Fruit fly (Drosophila melanogaster) whole organism, embryonic: Measurements from ENCODE around the gene CG45066.

Experiments used
- Aef1 ChIP-seq: fragments of 200-800 bp; sonication (Bioruptor generic); IDR thresholded peaks from 3 replicates; pipeline ENCODE4 v1.3.6; 2022; ENCODE audit warnings: missing biosample characterization, missing genetic modification characterization
- Atf6 ChIP-seq: fragments of 200-800 bp; sonication (Bioruptor generic); IDR thresholded peaks from 2 replicates; pipeline ENCODE4 v1.3.6; 2022; ENCODE audit warnings: missing biosample characterization, missing genetic modification characterization
- Awh ChIP-seq: fragments of 200-800 bp; sonication (Bioruptor generic); IDR thresholded peaks from 2 replicates; pipeline ENCODE4, ENCODE4 v1.3.6; 2022; ENCODE audit warnings: missing biosample characterization, missing genetic modification characterization
- Blimp-1 ChIP-seq: fragments of 200-800 bp; sonication (Bioruptor generic); optimal IDR thresholded peaks from 3 replicates; lab custom pipeline; 2018; ENCODE audit warnings: missing biosample characterization, missing genetic modification characterization, mild to moderate bottlenecking, moderate library complexity, missing genetic modification reagents
- CG10209 ChIP-seq: fragments of 200-800 bp; sonication (Bioruptor generic); optimal IDR thresholded peaks from 3 replicates; lab custom pipeline; 2017; ENCODE audit warnings: missing biosample characterization, mild to moderate bottlenecking, missing genetic modification characterization, missing genetic modification reagents
- CG10267 ChIP-seq: fragments of 200-800 bp; sonication (Bioruptor generic); optimal IDR thresholded peaks from 2 replicates; lab custom pipeline; 2018; ENCODE audit warnings: missing biosample characterization, mild to moderate bottlenecking, missing genetic modification characterization, moderate library complexity
- CG10959 ChIP-seq: fragments of 200-800 bp; sonication (Bioruptor generic); IDR thresholded peaks from 2 replicates; pipeline ENCODE4 v1.3.6; 2022; ENCODE audit warnings: missing biosample characterization, missing genetic modification characterization
- CG13424 ChIP-seq: fragments of 200-800 bp; sonication (Bioruptor generic); optimal IDR thresholded peaks from 2 replicates; lab custom pipeline; 2019; ENCODE audit warnings: missing biosample characterization, mild to moderate bottlenecking, missing genetic modification characterization, moderate library complexity
- CG13775 ChIP-seq: fragments of 200-800 bp; sonication (Bioruptor generic); optimal IDR thresholded peaks from 3 replicates; lab custom pipeline; 2017; ENCODE audit warnings: missing biosample characterization, mild to moderate bottlenecking, missing genetic modification characterization
- CG15514 ChIP-seq: fragments of 200-800 bp; sonication (Bioruptor generic); optimal IDR thresholded peaks from 3 replicates; lab custom pipeline; 2017; ENCODE audit warnings: missing biosample characterization, missing genetic modification characterization, mild to moderate bottlenecking, moderate library complexity, missing genetic modification reagents
- CG17612 ChIP-seq: fragments of 200-800 bp; sonication (Bioruptor generic); IDR thresholded peaks from 2 replicates; pipeline ENCODE4 v1.3.6; 2022; ENCODE audit warnings: missing biosample characterization, missing genetic modification characterization
- CG18262 ChIP-seq: fragments of 200-800 bp; optimal IDR thresholded peaks from 3 replicates; lab custom pipeline; 2019; ENCODE audit warnings: missing biosample characterization, mild to moderate bottlenecking, missing genetic modification characterization, moderate library complexity
- CG2116 ChIP-seq: fragments of 200-800 bp; sonication (Bioruptor generic); optimal IDR thresholded peaks from 3 replicates; lab custom pipeline; 2018; ENCODE audit warnings: missing biosample characterization, mild to moderate bottlenecking, missing genetic modification characterization
- CG2202 ChIP-seq: fragments of 200-800 bp; sonication (Bioruptor generic); optimal IDR thresholded peaks from 2 replicates; lab custom pipeline; 2018; ENCODE audit warnings: missing biosample characterization, mild to moderate bottlenecking, missing genetic modification characterization
- CG30020 ChIP-seq: fragments of 200-800 bp; optimal IDR thresholded peaks from 2 replicates; lab custom pipeline; 2019; ENCODE audit warnings: missing biosample characterization, mild to moderate bottlenecking, missing genetic modification characterization, moderate library complexity
- CG3163 ChIP-seq: fragments of 200-800 bp; sonication (Bioruptor generic); optimal IDR thresholded peaks from 3 replicates; lab custom pipeline; 2016; ENCODE audit warnings: missing biosample characterization, missing genetic modification characterization
- CG3847 ChIP-seq: fragments of 200-800 bp; sonication (Bioruptor generic); IDR thresholded peaks from 2 replicates; pipeline ENCODE4 v1.3.6; 2022; ENCODE audit warnings: missing biosample characterization, missing genetic modification characterization
- CG4360 ChIP-seq: fragments of 200-800 bp; sonication (Bioruptor generic); IDR thresholded peaks from 2 replicates; pipeline ENCODE4 v1.3.6; 2022; ENCODE audit warnings: missing biosample characterization, missing genetic modification characterization
- CG6272 ChIP-seq: fragments of 200-800 bp; sonication (Bioruptor generic); IDR thresholded peaks from 2 replicates; pipeline ENCODE4 v1.3.6; 2022; ENCODE audit warnings: missing biosample characterization, missing genetic modification characterization
- CG6689 ChIP-seq: fragments of 200-800 bp; sonication (Bioruptor generic); IDR thresholded peaks from 2 replicates; pipeline ENCODE4 v1.3.6; 2022; ENCODE audit warnings: missing biosample characterization, missing genetic modification characterization
- CG7357 ChIP-seq: fragments of 200-800 bp; sonication (Bioruptor generic); IDR thresholded peaks from 3 replicates; pipeline ENCODE4 v1.3.6; 2022; ENCODE audit warnings: missing biosample characterization, missing genetic modification characterization
- CG8281 ChIP-seq: fragments of 200-800 bp; sonication (Bioruptor generic); optimal IDR thresholded peaks from 2 replicates; lab custom pipeline; 2018; ENCODE audit warnings: missing biosample characterization, mild to moderate bottlenecking, missing genetic modification characterization, moderate library complexity
- CG8388 ChIP-seq: fragments of 200-800 bp; sonication (Bioruptor generic); optimal IDR thresholded peaks from 2 replicates; lab custom pipeline; 2019; ENCODE audit warnings: missing biosample characterization, mild to moderate bottlenecking, missing genetic modification characterization, moderate library complexity
- CG8924 ChIP-seq: fragments of 200-800 bp; optimal IDR thresholded peaks from 3 replicates; lab custom pipeline; 2019; ENCODE audit warnings: missing biosample characterization, mild to moderate bottlenecking, missing genetic modification characterization, moderate library complexity
- CG9797 ChIP-seq: fragments of 200-800 bp; sonication (Bioruptor generic); optimal IDR thresholded peaks from 3 replicates; lab custom pipeline; 2018; ENCODE audit warnings: missing biosample characterization, mild to moderate bottlenecking, missing genetic modification characterization
- D19B ChIP-seq: fragments of 200-800 bp; sonication (Bioruptor generic); optimal IDR thresholded peaks from 2 replicates; lab custom pipeline; 2017; ENCODE audit warnings: missing biosample characterization, mild to moderate bottlenecking, missing genetic modification characterization
- Elba2 ChIP-seq: fragments of 200-800 bp; sonication (Bioruptor generic); optimal IDR thresholded peaks from 3 replicates; lab custom pipeline; 2016; ENCODE audit warnings: missing biosample characterization, missing genetic modification characterization
- MESR4 ChIP-seq: fragments of 200-800 bp; sonication (Bioruptor generic); optimal IDR thresholded peaks from 2 replicates; lab custom pipeline; 2018; ENCODE audit warnings: missing biosample characterization, mild to moderate bottlenecking, missing genetic modification characterization, moderate library complexity
- Optix ChIP-seq: fragments of 200-800 bp; sonication (Bioruptor generic); IDR thresholded peaks from 3 replicates; pipeline ENCODE4 v1.3.6; 2022; ENCODE audit warnings: missing biosample characterization, missing genetic modification characterization
- Ssrp ChIP-seq: fragments of 200-800 bp; sonication (Bioruptor generic); optimal IDR thresholded peaks from 2 replicates; lab custom pipeline; 2018; ENCODE audit warnings: missing biosample characterization, mild to moderate bottlenecking, missing genetic modification characterization, moderate library complexity
- Stat92E ChIP-seq, 3 experiments: fragments of >200 bp in 2 of 3; fragments of 200-800 bp in 1 of 3; sonication (Bioruptor generic) in 1 of 3; optimal IDR thresholded peaks; 2 replicates each; lab custom pipeline; 2017 to 2019; ENCODE audit warnings: missing biosample characterization in 3 of 3, missing genetic modification characterization in 3 of 3, mild to moderate bottlenecking in 1 of 3, moderate library complexity in 1 of 3
- amos ChIP-seq: fragments of 200-800 bp; sonication (Bioruptor generic); IDR thresholded peaks from 2 replicates; pipeline ENCODE4 v1.3.6; 2022; ENCODE audit warnings: missing biosample characterization, missing genetic modification characterization; ENCODE audit not compliant: partially characterized antibody
- danr ChIP-seq: fragments of 200-800 bp; sonication (Bioruptor generic); IDR thresholded peaks from 2 replicates; pipeline ENCODE4 v1.3.6; 2022; ENCODE audit warnings: missing biosample characterization, missing genetic modification characterization
- dmrt11E ChIP-seq: fragments of 200-800 bp; sonication (Bioruptor generic); optimal IDR thresholded peaks from 3 replicates; lab custom pipeline; 2018; ENCODE audit warnings: missing biosample characterization, mild to moderate bottlenecking, missing genetic modification characterization, moderate library complexity
- lola ChIP-seq, 3 experiments: fragments of >200 bp in 2 of 3; fragments of 200-800 bp in 1 of 3; sonication (Bioruptor generic) in 1 of 3; optimal IDR thresholded peaks; 2 replicates each; lab custom pipeline; 2017 to 2019; ENCODE audit warnings: missing biosample characterization in 3 of 3, missing genetic modification characterization in 3 of 3, mild to moderate bottlenecking in 1 of 3, moderate library complexity in 1 of 3
- mam ChIP-seq: fragments of 200-800 bp; sonication (Bioruptor generic); optimal IDR thresholded peaks from 3 replicates; lab custom pipeline; 2016; ENCODE audit warnings: missing biosample characterization, missing genetic modification characterization
- nau ChIP-seq: fragments of 200-800 bp; sonication (Bioruptor generic); optimal IDR thresholded peaks from 3 replicates; lab custom pipeline; 2017; ENCODE audit warnings: missing biosample characterization, mild to moderate bottlenecking, missing genetic modification characterization, missing genetic modification reagents
- nerfin-1 ChIP-seq: fragments of 200-800 bp; sonication (Bioruptor generic); optimal IDR thresholded peaks from 3 replicates; lab custom pipeline; 2019; ENCODE audit warnings: missing biosample characterization, mild to moderate bottlenecking, missing genetic modification characterization, moderate library complexity
- nmo ChIP-seq: fragments of 200-800 bp; sonication (Bioruptor generic); optimal IDR thresholded peaks from 2 replicates; lab custom pipeline; 2018; ENCODE audit warnings: missing biosample characterization, mild to moderate bottlenecking, missing genetic modification characterization, moderate library complexity
- otp ChIP-seq: fragments of 200-800 bp; sonication (Bioruptor generic); IDR thresholded peaks from 3 replicates; pipeline ENCODE4, ENCODE4 v1.3.6; 2022; ENCODE audit warnings: missing biosample characterization, missing genetic modification characterization
- pho ChIP-seq: fragments of 200-800 bp; sonication (Bioruptor generic); optimal IDR thresholded peaks from 2 replicates; lab custom pipeline; 2016; ENCODE audit warnings: missing biosample characterization, missing genetic modification characterization
- rib ChIP-seq: fragments of 200-800 bp; sonication (Bioruptor generic); IDR thresholded peaks from 2 replicates; pipeline ENCODE4 v1.3.6; 2022; ENCODE audit warnings: missing biosample characterization, missing genetic modification characterization
- scrt ChIP-seq: fragments of 200-800 bp; sonication (Bioruptor generic); optimal IDR thresholded peaks from 2 replicates; lab custom pipeline; 2018; ENCODE audit warnings: missing biosample characterization, mild to moderate bottlenecking, missing genetic modification characterization, moderate library complexity
- sens-2 ChIP-seq: fragments of 200-800 bp; sonication (Bioruptor generic); IDR thresholded peaks from 2 replicates; pipeline ENCODE4 v1.3.6; 2022; ENCODE audit warnings: missing biosample characterization, missing genetic modification characterization
- ssp ChIP-seq: fragments of 200-800 bp; sonication (Bioruptor generic); IDR thresholded peaks from 2 replicates; pipeline ENCODE4 v1.3.6; 2022; ENCODE audit warnings: missing biosample characterization, missing genetic modification characterization
- usp ChIP-seq: fragments of >200 bp; optimal IDR thresholded peaks from 2 replicates; lab custom pipeline; 2017; ENCODE audit warnings: missing biosample characterization, missing genetic modification characterization
- wdn ChIP-seq: fragments of 200-800 bp; sonication (Bioruptor generic); IDR thresholded peaks from 2 replicates; pipeline ENCODE4 v1.3.6; 2022; ENCODE audit warnings: missing biosample characterization, missing genetic modification characterization

The CG45066 gene

dm6 chr3L:3111127-3111526 lies at the start of gene CG45066:
CG45066 (minus strand) TSS chr3L:3111227.
- TF ChIP-seq scrt (GFP tag; lab: Kevin White, UChicago), result no peak
- TF ChIP-seq sens-2, result no peak
- no peak for TF ChIP-seq CG10209 (GFP tag; lab: Kevin White, UChicago)
- TF ChIP-seq rib (GFP tag; lab: Robert Waterston, UW), result no peak
- no peak for TF ChIP-seq CG10959 (GFP tag; lab: Robert Waterston, UW)
- TF ChIP-seq ssp (GFP tag; lab: Robert Waterston, UW), result no peak
- no peak for TF ChIP-seq CG10267 (tag; lab: Kevin White, UChicago)
- TF ChIP-seq CG3163, result no peak
- TF ChIP-seq CG18262 (tag; lab: Kevin White, UChicago), result no peak
- TF ChIP-seq Aef1 (GFP tag; lab: Robert Waterston, UW), result no peak
- TF ChIP-seq Atf6 (GFP tag; lab: Robert Waterston, UW), result no peak
- TF ChIP-seq danr (GFP tag; lab: Robert Waterston, UW), result no peak
- TF ChIP-seq CG13424 (tag; lab: Kevin White, UChicago), result no peak
- no peak for TF ChIP-seq CG7357 (GFP tag; lab: Robert Waterston, UW)
- TF ChIP-seq nau (GFP tag; lab: Kevin White, UChicago), result no peak

- TF ChIP-seq Blimp-1 (GFP tag; lab: Kevin White, UChicago) (no peak), CG4360 (GFP tag; lab: Robert Waterston, UW) (no peak), CG6272 (GFP tag; lab: Robert Waterston, UW) (no peak), wdn (no peak), pho (GFP tag; lab: Kevin White, UChicago) (no peak), D19B (GFP tag; lab: Kevin White, UChicago) (no peak), nerfin-1 (tag; lab: Kevin White, UChicago) (peak; percentile 3), CG15514 (GFP tag; lab: Kevin White, UChicago) (peak; percentile 11), CG6689 (GFP tag; lab: Robert Waterston, UW) (0 out of 2 replicates have a peak, but pooled peaks have one; percentile 5), Elba2 (GFP tag; lab: Kevin White, UChicago) (peak; percentile 95), Ssrp (tag; lab: Kevin White, UChicago) (peak; percentile 10), lola (GFP tag; optimal IDR thresholded peaks at IDR 0.05; lab: Kevin White, UChicago) (peak in 1 of 3 experiments; percentile 51), usp (GFP tag; lab: Kevin White, UChicago) (no peak), CG17612 (GFP tag; lab: Robert Waterston, UW) (no peak), nmo (GFP tag; lab: Kevin White, UChicago) (peak; percentile 48), CG8281 (tag; lab: Kevin White, UChicago) (peak; percentile 60), CG30020 (tag; lab: Kevin White, UChicago) (peak; percentile 92), CG8388 (no peak), CG8924 (tag; lab: Kevin White, UChicago) (peak; percentile 51), MESR4 (peak; percentile 92), Awh (GFP tag; lab: Robert Waterston, UW) (no peak), Stat92E (GFP tag; optimal IDR thresholded peaks at IDR 0.05; lab: Kevin White, UChicago) (peak in 1 of 3 experiments; percentile 43), Optix (GFP tag; lab: Robert Waterston, UW) (no peak), CG3847 (0 out of 2 replicates have a peak, but pooled peaks have one; percentile 5), CG2202 (tag; lab: Kevin White, UChicago) (no peak), CG9797 (GFP tag; lab: Kevin White, UChicago) (peak; percentile 38), mam (GFP tag; lab: Kevin White, UChicago) (no peak), dmrt11E (tag; lab: Kevin White, UChicago) (peak; percentile 40), otp (GFP tag; lab: Robert Waterston, UW) (no peak), CG2116 (GFP tag; lab: Kevin White, UChicago) (peak; percentile 39), CG13775 (GFP tag; lab: Kevin White, UChicago) (peak; percentile 6), amos (GFP tag; lab: Robert Waterston, UW) (peak; percentile 7; the same call in 1 of the 2 replicates)
These were observed 48.5 kb upstream of the CG45066 start, which contains the start of the genes ND-30 and CG15812 for dm6 chr3L:3159309-3160194. ND-30 (minus strand) TSS chr3L:3159578. CG15812 (plus strand) TSS chr3L:3159991.
